Worm (Caenorhabditis elegans) whole organism, L3 larva: ENCODE results near the gene zfp-2.

Source experiments
- lin-15B ChIP-seq: fragments of 150-350 bp; optimal IDR thresholded peaks from 2 replicates; lab custom pipeline; 2014; ENCODE audit warnings: missing biosample characterization, missing genetic modification characterization
- nhr-76 ChIP-seq: fragments of 150-350 bp; sonication (generic microtip); optimal IDR thresholded peaks from 5 replicates; lab custom pipeline; 2014; ENCODE audit warnings: missing biosample characterization, missing genetic modification characterization
- unc-62 ChIP-seq: fragments of 150-350 bp; sonication (generic microtip); optimal IDR thresholded peaks from 4 replicates; lab custom pipeline; 2014; ENCODE audit warnings: missing biosample characterization, missing genetic modification reagents, missing genetic modification characterization
- ztf-11 ChIP-seq: fragments of 150-350 bp; optimal IDR thresholded peaks from 2 replicates; lab custom pipeline; 2014; ENCODE audit warnings: missing biosample characterization, missing genetic modification characterization

- TF ChIP-seq unc-62 (GFP tag; lab: Kevin White, UChicago) (no peak), ztf-11 (tag; lab: Kevin White, UChicago) (no peak), lin-15B (no peak), nhr-76 (tag; lab: Kevin White, UChicago) (no peak)
Measured at ce11 chrII:9550718-9551117, 6.7 kb upstream of the zfp-2 start, which contains the start of gene sra-6.
